Worm (Caenorhabditis elegans) whole organism, late embryonic: ENCODE data around the gene F39F10.3.

ENCODE experiments used
- ama-1 ChIP-seq: fragments of 150-350 bp; optimal IDR thresholded peaks from 2 replicates; lab custom pipeline; 2014
- che-1 ChIP-seq: sonication (generic microtip); optimal IDR thresholded peaks from 2 replicates; lab custom pipeline; 2016; ENCODE audit warnings: mild to moderate bottlenecking, missing genetic modification characterization, missing compliant biosample characterization
- ets-4 ChIP-seq: sonication (generic microtip); optimal IDR thresholded peaks from 2 replicates; lab custom pipeline; 2016; ENCODE audit warnings: missing genetic modification characterization, missing compliant biosample characterization
- unc-86 ChIP-seq: sonication (generic microtip); optimal IDR thresholded peaks from 2 replicates; lab custom pipeline; 2016; ENCODE audit warnings: missing genetic modification characterization, missing compliant biosample characterization

DNA sequence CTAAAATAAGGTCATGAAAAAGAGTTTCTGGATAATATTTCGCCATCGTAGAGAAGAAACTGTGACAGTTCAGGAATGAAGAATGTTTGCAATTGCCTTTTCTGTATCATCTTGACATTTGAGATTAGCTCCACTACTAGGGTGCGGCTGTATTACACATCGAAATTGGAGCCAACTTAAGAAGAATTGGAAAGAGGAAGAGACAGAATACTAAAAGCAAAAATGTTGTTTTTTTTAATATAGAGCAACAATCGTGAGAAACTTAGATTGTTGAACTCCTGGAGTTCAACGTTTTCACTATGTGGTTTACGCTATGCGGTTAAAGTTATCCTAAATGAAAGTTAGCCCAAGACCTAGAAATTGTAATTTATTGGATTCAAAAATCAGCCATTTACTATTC lies 11.4 kb upstream of the F39F10.3 start, which contains the start of gene acs-9:
- TF ChIP-seq ets-4 (no peak), che-1 (tag; lab: Kevin White, UChicago) (no peak), unc-86 (tag; lab: Kevin White, UChicago) (no peak), ama-1 (lab: Kevin White, UChicago) (no peak)
